Worm (Caenorhabditis elegans) whole organism, L3 larva: ENCODE results near the gene fbxa-44.
A peak's percentile ranks its signal among the peaks of the same experiment; 100 is the strongest.

Source experiments
- aly-2 ChIP-seq: fragments of 150-350 bp; optimal IDR thresholded peaks from 2 replicates; lab custom pipeline; 2014; ENCODE audit warnings: missing biosample characterization, missing genetic modification characterization
- ama-1 ChIP-seq: fragments of 150-350 bp; optimal IDR thresholded peaks from 2 replicates; lab custom pipeline; 2018
- ceh-9 ChIP-seq: sonication (generic microtip); optimal IDR thresholded peaks from 2 replicates; lab custom pipeline; 2018; ENCODE audit warnings: missing biosample characterization, missing genetic modification characterization
- elt-2 ChIP-seq: sonication (generic microtip); optimal IDR thresholded peaks from 2 replicates; lab custom pipeline; 2016; ENCODE audit warnings: missing genetic modification reagents, mild to moderate bottlenecking, missing genetic modification characterization, missing compliant biosample characterization
- eor-1 ChIP-seq, 2 experiments: fragments of 150-350 bp; optimal IDR thresholded peaks; 2 replicates each; lab custom pipeline; 2014 to 2018; ENCODE audit warnings: missing biosample characterization in 2 of 2, missing genetic modification characterization in 2 of 2
- fkh-10 ChIP-seq: sonication (generic microtip); optimal IDR thresholded peaks from 2 replicates; lab custom pipeline; 2017; ENCODE audit warnings: missing biosample characterization, missing genetic modification reagents, missing genetic modification characterization
- fos-1 ChIP-seq: fragments of 150-350 bp; optimal IDR thresholded peaks from 2 replicates; lab custom pipeline; 2014; ENCODE audit warnings: missing biosample characterization, missing genetic modification characterization
- lin-15B ChIP-seq: fragments of 150-350 bp; optimal IDR thresholded peaks from 2 replicates; lab custom pipeline; 2014; ENCODE audit warnings: missing biosample characterization, missing genetic modification characterization
- nhr-76 ChIP-seq: fragments of 150-350 bp; sonication (generic microtip); optimal IDR thresholded peaks from 5 replicates; lab custom pipeline; 2014; ENCODE audit warnings: missing biosample characterization, missing genetic modification characterization
- pqm-1 ChIP-seq: fragments of 150-350 bp; optimal IDR thresholded peaks from 2 replicates; lab custom pipeline; 2017; ENCODE audit warnings: missing biosample characterization, missing genetic modification characterization, inconsistent platforms
- skn-1 ChIP-seq: fragments of 150-350 bp; optimal IDR thresholded peaks from 2 replicates; lab custom pipeline; 2014; ENCODE audit warnings: missing biosample characterization, missing genetic modification characterization
- unc-39 ChIP-seq: sonication (generic microtip); optimal IDR thresholded peaks from 4 replicates; lab custom pipeline; 2017; ENCODE audit warnings: missing biosample characterization, missing genetic modification characterization
- ztf-11 ChIP-seq: fragments of 150-350 bp; optimal IDR thresholded peaks from 2 replicates; lab custom pipeline; 2014; ENCODE audit warnings: missing biosample characterization, missing genetic modification characterization
- ztf-4 ChIP-seq: fragments of 150-350 bp; optimal IDR thresholded peaks from 2 replicates; lab custom pipeline; 2014; ENCODE audit warnings: missing biosample characterization, missing genetic modification characterization

DNA sequence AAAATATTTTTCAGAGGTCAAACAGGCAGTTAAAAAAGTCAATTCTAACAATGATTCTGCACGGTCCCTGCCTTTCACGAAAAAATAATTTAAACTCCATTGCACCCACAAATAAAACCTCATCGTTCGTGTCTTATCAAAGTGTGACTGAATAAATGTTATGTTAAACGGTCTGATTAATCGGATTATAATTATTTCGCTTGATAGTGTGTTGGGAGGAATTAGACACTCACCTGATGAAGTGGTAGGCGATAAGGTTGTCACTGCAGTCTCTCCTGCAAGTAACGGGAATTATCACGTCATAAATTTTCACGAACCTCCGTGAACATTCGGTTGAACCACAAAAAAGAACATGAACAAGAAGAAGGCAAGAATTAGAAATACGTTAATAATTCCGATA, 48.8 kb upstream of the fbxa-44 start:
- no peak for TF ChIP-seq fos-1
- no peak for TF ChIP-seq lin-15B (tag; lab: Kevin White, UChicago)
- TF ChIP-seq ztf-11 (tag; lab: Kevin White, UChicago): no peak
- no peak for TF ChIP-seq nhr-76 (tag; lab: Kevin White, UChicago)
- TF ChIP-seq skn-1: no peak
- no peak for TF ChIP-seq eor-1 (tag; optimal IDR thresholded peaks at IDR 0.05; lab: Kevin White, UChicago)
- TF ChIP-seq unc-39 (tag; lab: Kevin White, UChicago): no peak
- no peak for TF ChIP-seq aly-2 (tag; lab: Kevin White, UChicago)
- TF ChIP-seq pqm-1 (tag; lab: Kevin White, UChicago): peak; percentile 64
- no peak for TF ChIP-seq ztf-4 (tag; lab: Kevin White, UChicago)
- TF ChIP-seq elt-2 (tag; lab: Kevin White, UChicago): peak; percentile 90
- TF ChIP-seq fkh-10 (GFP tag; lab: Kevin White, UChicago): no peak
- no peak for TF ChIP-seq ama-1 (lab: Kevin White, UChicago)
- TF ChIP-seq ceh-9 (tag; lab: Kevin White, UChicago): no peak
